Worm (Caenorhabditis elegans): ENCODE measurements around the gene C13G5.2.

ce11 chrIII:8643639-8644038 is 25.4 kb upstream of the C13G5.2 start, which contains the start of gene twk-7:
- no peak for TF ChIP-seq unc-62 (GFP tag; optimal IDR thresholded peaks at IDR 0.05)
- TF ChIP-seq F33H1.4 (GFP tag; IDR thresholded peaks at IDR 0.05): no peak
- no peak for TF ChIP-seq F37B4.10 (GFP tag; IDR thresholded peaks at IDR 0.05)
- TF ChIP-seq xnd-1 (tag; optimal IDR thresholded peaks at IDR 0.05): no peak
- TF ChIP-seq lin-35 (GFP tag; optimal IDR thresholded peaks at IDR 0.05): no peak
- TF ChIP-seq F23B12.7 (tag; optimal IDR thresholded peaks at IDR 0.05; ENCODE audit: insufficient read depth): no peak
- no peak for TF ChIP-seq lir-1 (GFP tag; conservative IDR thresholded peaks at IDR 0.05)

Measured in whole organism, young adult.